Worm (Caenorhabditis elegans) whole organism, L3 larva: ENCODE results near the gene K08F8.7.

Source experiments
- aly-2 ChIP-seq: fragments of 150-350 bp; optimal IDR thresholded peaks from 2 replicates; lab custom pipeline; 2014; ENCODE audit warnings: missing biosample characterization, missing genetic modification characterization
- ceh-16 ChIP-seq: sonication (generic microtip); optimal IDR thresholded peaks from 2 replicates; lab custom pipeline; 2017; ENCODE audit warnings: missing biosample characterization, missing genetic modification characterization
- egl-27 ChIP-seq: sonication (generic microtip); optimal IDR thresholded peaks from 4 replicates; lab custom pipeline; 2017; ENCODE audit warnings: missing biosample characterization, missing genetic modification reagents, missing genetic modification characterization
- elt-2 ChIP-seq: sonication (generic microtip); optimal IDR thresholded peaks from 2 replicates; lab custom pipeline; 2016; ENCODE audit warnings: missing genetic modification reagents, mild to moderate bottlenecking, missing genetic modification characterization, missing compliant biosample characterization
- fkh-10 ChIP-seq: sonication (generic microtip); optimal IDR thresholded peaks from 2 replicates; lab custom pipeline; 2017; ENCODE audit warnings: missing biosample characterization, missing genetic modification reagents, missing genetic modification characterization
- lin-39 ChIP-seq: fragments of 150-350 bp; optimal IDR thresholded peaks from 2 replicates; lab custom pipeline; 2018; ENCODE audit warnings: missing biosample characterization, missing genetic modification reagents, missing genetic modification characterization
- mdl-1 ChIP-seq: fragments of 150-350 bp; optimal IDR thresholded peaks from 2 replicates; lab custom pipeline; 2014; ENCODE audit warnings: missing biosample characterization, missing genetic modification characterization
- nfya-1 ChIP-seq: sonication (generic microtip); optimal IDR thresholded peaks from 2 replicates; lab custom pipeline; 2017; ENCODE audit warnings: missing genetic modification characterization, mild to moderate bottlenecking, missing compliant biosample characterization, antibody characterized with exemption, moderate library complexity; ENCODE audit not compliant: insufficient read depth
- nhr-237 ChIP-seq: fragments of 150-350 bp; optimal IDR thresholded peaks from 2 replicates; lab custom pipeline; 2014; ENCODE audit warnings: missing biosample characterization, missing genetic modification characterization
- nhr-28 ChIP-seq: fragments of 150-350 bp; optimal IDR thresholded peaks from 2 replicates; lab custom pipeline; 2014; ENCODE audit warnings: missing biosample characterization, missing genetic modification characterization
- nhr-77 ChIP-seq: fragments of 150-350 bp; optimal IDR thresholded peaks from 2 replicates; lab custom pipeline; 2014; ENCODE audit warnings: missing biosample characterization, missing genetic modification characterization
- pqm-1 ChIP-seq: fragments of 150-350 bp; optimal IDR thresholded peaks from 2 replicates; lab custom pipeline; 2017; ENCODE audit warnings: missing biosample characterization, missing genetic modification characterization, inconsistent platforms
- unc-39 ChIP-seq: sonication (generic microtip); optimal IDR thresholded peaks from 4 replicates; lab custom pipeline; 2017; ENCODE audit warnings: missing biosample characterization, missing genetic modification characterization
- ztf-11 ChIP-seq: fragments of 150-350 bp; optimal IDR thresholded peaks from 2 replicates; lab custom pipeline; 2014; ENCODE audit warnings: missing biosample characterization, missing genetic modification characterization

- no peak for TF ChIP-seq nhr-237 (tag; lab: Kevin White, UChicago)
- peak; percentile 34 for TF ChIP-seq egl-27 (tag; lab: Kevin White, UChicago)
- TF ChIP-seq nhr-77 (tag; lab: Kevin White, UChicago), result no peak
- TF ChIP-seq ztf-11, result no peak
- peak; percentile 18 for TF ChIP-seq pqm-1
- no peak for TF ChIP-seq unc-39 (tag; lab: Kevin White, UChicago)
- TF ChIP-seq lin-39 (tag; lab: Kevin White, UChicago), result no peak
- peak; percentile 92 for TF ChIP-seq mdl-1
- peak; percentile 42 for TF ChIP-seq nfya-1 (tag; lab: Kevin White, UChicago)
- TF ChIP-seq aly-2 (tag; lab: Kevin White, UChicago), result no peak
- no peak for TF ChIP-seq fkh-10 (GFP tag; lab: Kevin White, UChicago)
- TF ChIP-seq elt-2, result peak; percentile 72
- no peak for TF ChIP-seq nhr-28 (tag; lab: Kevin White, UChicago)
- no peak for TF ChIP-seq ceh-16 (tag; lab: Kevin White, UChicago)
Observed at ce11 chrII:8742006-8742847, 12.9 kb downstream of the K08F8.7 start.
